Worm (Caenorhabditis elegans) whole organism, L4 larva: ENCODE data around the gene C44C10.12.

Experiments used
- Y105C5A.15 ChIP-seq: fragments of 200-800 bp; sonication (Bioruptor generic); IDR thresholded peaks from 2 replicates; pipeline ENCODE4 v1.3.6; 2022; ENCODE audit warnings: missing genetic modification characterization, missing compliant biosample characterization
- aha-1 ChIP-seq: fragments of 150-350 bp; peaks from one replicate; lab custom pipeline; 2014; ENCODE audit warnings: missing biosample characterization, missing genetic modification characterization
- fkh-10 ChIP-seq: fragments of 150-350 bp; optimal IDR thresholded peaks from 2 replicates; lab custom pipeline; 2014; ENCODE audit warnings: missing biosample characterization, missing genetic modification reagents, missing genetic modification characterization
- madf-9 ChIP-seq: fragments of 200-800 bp; sonication (Bioruptor generic); conservative IDR thresholded peaks from 2 replicates; pipeline ENCODE4 v1.3.6; 2022; ENCODE audit warnings: missing genetic modification reagents, missing genetic modification characterization, missing compliant biosample characterization
- set-16 ChIP-seq: fragments of 200-800 bp; sonication (Bioruptor generic); IDR thresholded peaks from 2 replicates; pipeline ENCODE4 v1.3.6; 2022; ENCODE audit warnings: missing genetic modification reagents, missing genetic modification characterization, missing compliant biosample characterization
- unc-62 ChIP-seq, 3 experiments: fragments of 150-350 bp in 1 of 3; sonication (generic microtip); optimal IDR thresholded peaks in 2 of 3; peaks in 1 of 3; 1 replicate in 1 of 3; 2 replicates in 2 of 3; lab custom pipeline; 2014 to 2017; ENCODE audit warnings: missing biosample characterization in 3 of 3, missing genetic modification characterization in 3 of 3, missing genetic modification reagents in 3 of 3, missing genotype in 1 of 3
- zip-11 ChIP-seq: fragments of 200-800 bp; sonication (Bioruptor generic); IDR thresholded peaks from 2 replicates; pipeline ENCODE4 v1.3.6; 2022; ENCODE audit warnings: missing genetic modification characterization, missing compliant biosample characterization

The C44C10.12 gene

ce11 chrX:11743723-11744122, 46.9 kb downstream of the C44C10.12 start (continued):
- TF ChIP-seq Y105C5A.15 (GFP tag; lab: Robert Waterston, UW) = no peak
- no peak for TF ChIP-seq madf-9 (GFP tag; lab: Robert Waterston, UW)
- TF ChIP-seq, all 104 proteins: peak for 0

DNA sequence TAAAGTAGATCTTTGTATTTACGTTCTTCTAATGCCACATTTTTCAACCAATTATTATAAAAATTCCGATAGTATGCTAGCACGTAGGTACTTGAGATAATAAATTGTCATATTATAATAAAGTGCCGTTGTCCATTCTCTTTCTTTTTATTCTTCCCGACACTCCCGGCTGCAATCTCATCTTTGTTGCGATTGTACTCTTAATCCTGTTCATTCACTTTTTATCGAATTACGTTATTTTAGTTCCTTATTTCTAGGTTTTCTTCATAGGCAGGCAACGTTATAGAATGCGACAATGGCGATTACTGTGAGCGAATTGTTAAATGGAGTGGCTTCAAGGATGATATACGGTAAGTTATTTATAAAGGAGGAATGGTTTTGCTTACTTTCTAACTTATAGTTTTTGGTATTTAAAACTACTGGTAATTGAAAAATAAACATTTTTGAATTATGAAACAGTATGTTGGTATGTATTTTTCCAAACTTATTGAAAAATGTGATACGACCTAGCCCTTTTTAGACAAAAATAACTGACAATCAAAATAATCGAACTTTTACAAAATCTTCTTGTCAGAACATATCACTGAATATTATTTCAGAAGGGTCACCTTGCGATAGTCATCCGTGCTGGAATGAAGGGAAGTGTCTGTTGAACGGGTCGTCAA, 49.2 kb downstream of the C44C10.12 start, which contains the start of gene C40H5.2:
Gene C40H5.2, plus strand, starts transcription at position 256 of the 665 bp plus-strand sequence.
- peak; percentile 24 for TF ChIP-seq aha-1
- peak; percentile 15 for TF ChIP-seq fkh-10 (GFP tag; lab: Kevin White, UChicago)
- TF ChIP-seq zip-11 (GFP tag; lab: Robert Waterston, UW) = no peak
- TF ChIP-seq set-16 (GFP tag; lab: Robert Waterston, UW) = no peak
- peak in 1 of 2 experiments; percentile 92 for TF ChIP-seq unc-62 (GFP tag; optimal IDR thresholded peaks at IDR 0.05 in 1 of 2; lab: Kevin White, UChicago)
- no peak for TF ChIP-seq unc-62 (tag; optimal IDR thresholded peaks at IDR 0.05; lab: Kevin White, UChicago)
